Worm (Caenorhabditis elegans) whole organism, young adult: Measurements from ENCODE around the gene lgc-6.

Experiments used
- F49E8.2 ChIP-seq: sonication (generic microtip); optimal IDR thresholded peaks from 3 replicates; lab custom pipeline; 2017; ENCODE audit warnings: missing genetic modification characterization, mild to moderate bottlenecking, missing compliant biosample characterization, antibody characterized with exemption, moderate library complexity; ENCODE audit not compliant: insufficient read depth
- F55B11.4 ChIP-seq: sonication (generic microtip); optimal IDR thresholded peaks from 2 replicates; lab custom pipeline; 2016; ENCODE audit warnings: missing compliant biosample characterization, missing genetic modification characterization, borderline replicate concordance; ENCODE audit not compliant: insufficient read depth
- ama-1 ChIP-seq, 3 experiments: fragments of 150-350 bp in 1 of 3; sonication (generic microtip) in 2 of 3; optimal IDR thresholded peaks; 2 replicates each; lab custom pipeline; 2014 to 2018; ENCODE audit warnings: missing biosample characterization in 2 of 3, missing genetic modification characterization in 2 of 3, missing genetic modification reagents in 2 of 3
- aptf-3 ChIP-seq: fragments of 200-800 bp; sonication (Bioruptor generic); IDR thresholded peaks from 2 replicates; pipeline ENCODE4 v1.3.6; 2022; ENCODE audit warnings: missing genetic modification characterization, missing compliant biosample characterization
- nhr-90 ChIP-seq: sonication (generic microtip); optimal IDR thresholded peaks from 2 replicates; lab custom pipeline; 2016; ENCODE audit warnings: missing genotype, mild to moderate bottlenecking, missing genetic modification characterization, missing compliant biosample characterization
- rec-8 ChIP-seq, 2 experiments: sonication (generic microtip); optimal IDR thresholded peaks; 2 replicates each; lab custom pipeline; 2016; ENCODE audit warnings: mild to moderate bottlenecking in 2 of 2, missing genetic modification characterization in 2 of 2, missing genetic modification reagents in 2 of 2, missing genotype in 2 of 2, missing biosample characterization in 1 of 2, missing compliant biosample characterization in 1 of 2, moderate library complexity in 1 of 2
- rpc-1 ChIP-seq, 2 experiments: fragments of 150-350 bp in 1 of 2; sonication (generic microtip) in 1 of 2; optimal IDR thresholded peaks; 2 replicates each; lab custom pipeline; 2014 to 2018; ENCODE audit warnings: missing biosample characterization in 1 of 2, missing genetic modification characterization in 1 of 2, missing genetic modification reagents in 1 of 2, missing genotype in 1 of 2
- zim-3 ChIP-seq: sonication (generic microtip); optimal IDR thresholded peaks from 2 replicates; lab custom pipeline; 2017; ENCODE audit warnings: mild to moderate bottlenecking, missing genetic modification characterization, moderate library complexity, missing compliant biosample characterization

- TF ChIP-seq aptf-3 (GFP tag; lab: Robert Waterston, UW) (no peak), F55B11.4 (tag; lab: Kevin White, UChicago) (no peak), ama-1 (optimal IDR thresholded peaks at IDR 0.05; lab: Kevin White, UChicago) (no peak), ama-1 (GFP tag; optimal IDR thresholded peaks at IDR 0.05; lab: Kevin White, UChicago) (no peak), rec-8 (tag; optimal IDR thresholded peaks at IDR 0.05; lab: Kevin White, UChicago) (no peak), zim-3 (tag; lab: Kevin White, UChicago) (no peak), nhr-90 (no peak), F49E8.2 (tag; lab: Kevin White, UChicago) (peak; percentile 35), rpc-1 (optimal IDR thresholded peaks at IDR 0.05; lab: Kevin White, UChicago) (no peak), rpc-1 (tag; optimal IDR thresholded peaks at IDR 0.05; lab: Kevin White, UChicago) (no peak)
Observed at ce11 chrIV:8291232-8291631, 48.5 kb upstream of the lgc-6 start, which contains the start of gene K07H8.2.
